Worm (Caenorhabditis elegans) whole organism, midembryonic: Measurements from ENCODE around the gene F40F12.9.

Source experiments
- T22C8.4 ChIP-seq: fragments of 200-800 bp; sonication (Bioruptor generic); IDR thresholded peaks from 2 replicates; pipeline ENCODE4 v1.3.6; 2022; ENCODE audit warnings: missing genetic modification characterization, missing compliant biosample characterization
- flt-1 ChIP-seq: fragments of 200-800 bp; sonication (Bioruptor generic); IDR thresholded peaks from 2 replicates; pipeline ENCODE4 v1.3.6; 2022; ENCODE audit warnings: missing genetic modification characterization, missing compliant biosample characterization

ce11 chrIII:9886323-9886722, 24.8 kb upstream of the F40F12.9 start:
- TF ChIP-seq flt-1 (GFP tag; lab: Robert Waterston, UW) (no peak), T22C8.4 (GFP tag; lab: Robert Waterston, UW) (no peak)
